Fruit fly (Drosophila melanogaster): ENCODE results near the gene futsch.

The futsch gene

dm6 chrX:1466505-1467381 is 57.9 kb downstream of the futsch start (continued):
- TF ChIP-seq pfk (GFP tag; optimal IDR thresholded peaks at IDR 0.05) = no peak
- TF ChIP-seq Hmr (GFP tag; optimal IDR thresholded peaks at IDR 0.05) = no peak
- no peak for TF ChIP-seq CG7928 (GFP tag; optimal IDR thresholded peaks at IDR 0.05)
- no peak for TF ChIP-seq CG32767 (GFP tag; IDR thresholded peaks at IDR 0.05)
- TF ChIP-seq h (optimal IDR thresholded peaks at IDR 0.05) = no peak
- TF ChIP-seq crol (GFP tag; IDR thresholded peaks at IDR 0.05) = peak; percentile 96
- no peak for TF ChIP-seq sob (GFP tag; IDR thresholded peaks at IDR 0.05)
- TF ChIP-seq CG33213 (GFP tag; optimal IDR thresholded peaks at IDR 0.05) = no peak
- TF ChIP-seq bigmax (GFP tag; optimal IDR thresholded peaks at IDR 0.05) = no peak
- TF ChIP-seq fru (optimal IDR thresholded peaks at IDR 0.05) = no peak
- TF ChIP-seq CG5245 (GFP tag; optimal IDR thresholded peaks at IDR 0.05) = no peak
- TF ChIP-seq grn (GFP tag; optimal IDR thresholded peaks at IDR 0.05) = no peak
- TF ChIP-seq da (GFP tag; optimal IDR thresholded peaks at IDR 0.05) = no peak
- TF ChIP-seq Max (GFP tag; optimal IDR thresholded peaks at IDR 0.05) = no peak
- TF ChIP-seq Drgx (GFP tag; IDR thresholded peaks at IDR 0.05) = peak; percentile 41; the same call in 1 of the 2 replicates
- no peak for TF ChIP-seq sim (GFP tag; IDR thresholded peaks at IDR 0.05)
- TF ChIP-seq CG30431 (GFP tag; optimal IDR thresholded peaks at IDR 0.05) = no peak
- no peak for TF ChIP-seq peb (GFP tag; IDR thresholded peaks at IDR 0.05)
- no peak for TF ChIP-seq sd (tag; optimal IDR thresholded peaks at IDR 0.05)
- TF ChIP-seq slou (GFP tag; optimal IDR thresholded peaks at IDR 0.05) = no peak
- no peak for TF ChIP-seq CG12155 (GFP tag; optimal IDR thresholded peaks at IDR 0.05)
- TF ChIP-seq CG2120 (GFP tag; optimal IDR thresholded peaks at IDR 0.05) = no peak
- no peak for TF ChIP-seq ham (GFP tag; IDR thresholded peaks at IDR 0.05)
- TF ChIP-seq CG10959 (GFP tag; IDR thresholded peaks at IDR 0.05) = no peak
- TF ChIP-seq Side (GFP tag; optimal IDR thresholded peaks at IDR 0.05) = no peak
- peak; percentile 25; the same call in 1 of the 2 replicates for TF ChIP-seq Rfx (GFP tag; IDR thresholded peaks at IDR 0.05)
- TF ChIP-seq CHES-1-like (GFP tag; optimal IDR thresholded peaks at IDR 0.05) = no peak
- no peak for TF ChIP-seq Hr51 (GFP tag; optimal IDR thresholded peaks at IDR 0.05)
- no peak for TF ChIP-seq CG1832 (GFP tag; optimal IDR thresholded peaks at IDR 0.05)
- peak; percentile 11 for TF ChIP-seq Hand (GFP tag; optimal IDR thresholded peaks at IDR 0.05)
- TF ChIP-seq z (GFP tag; IDR thresholded peaks at IDR 0.05) = no peak
- TF ChIP-seq btn (GFP tag; optimal IDR thresholded peaks at IDR 0.05) = no peak
- TF ChIP-seq dm (GFP tag; optimal IDR thresholded peaks at IDR 0.05) = no peak
- no peak for TF ChIP-seq CG1529 (GFP tag; optimal IDR thresholded peaks at IDR 0.05)
- TF ChIP-seq bab2 (GFP tag; optimal IDR thresholded peaks at IDR 0.05) = no peak
- no peak for TF ChIP-seq CG14667 (GFP tag; IDR thresholded peaks at IDR 0.05)
- TF ChIP-seq Adf1 (GFP tag; IDR thresholded peaks at IDR 0.05) = no peak; the same call in 1 of the 2 replicates
- TF ChIP-seq CG2199 (GFP tag; IDR thresholded peaks at IDR 0.05) = no peak
- TF ChIP-seq CG7556 (GFP tag; optimal IDR thresholded peaks at IDR 0.05) = no peak
- peak; percentile 31 for TF ChIP-seq CG15514 (GFP tag; optimal IDR thresholded peaks at IDR 0.05)
- TF ChIP-seq nau (GFP tag; optimal IDR thresholded peaks at IDR 0.05) = no peak
- TF ChIP-seq cas (GFP tag; IDR thresholded peaks at IDR 0.05) = no peak
- TF ChIP-seq MTF-1 (GFP tag; optimal IDR thresholded peaks at IDR 0.05; ENCODE audit: borderline replicate concordance) = no peak
- TF ChIP-seq CG7987 (GFP tag; optimal IDR thresholded peaks at IDR 0.05) = no peak
- no peak for TF ChIP-seq ase (GFP tag; IDR thresholded peaks at IDR 0.05)
- no peak for TF ChIP-seq Six4 (GFP tag; optimal IDR thresholded peaks at IDR 0.05)
- no peak for TF ChIP-seq CG14710 (tag; optimal IDR thresholded peaks at IDR 0.05)
- no peak for TF ChIP-seq CG10366 (GFP tag; IDR thresholded peaks at IDR 0.05)
- TF ChIP-seq NfI (GFP tag; optimal IDR thresholded peaks at IDR 0.05) = no peak
- TF ChIP-seq unc-4 (GFP tag; IDR thresholded peaks at IDR 0.05; ENCODE audit: partially characterized antibody) = 0 out of 2 replicates have a peak, but pooled peaks have one; percentile 25
- no peak for TF ChIP-seq CG1792 (GFP tag; optimal IDR thresholded peaks at IDR 0.05)

Data from whole organism, embryonic.